Fruit fly (Drosophila melanogaster) whole organism, adult: Measurements from ENCODE around the gene CG34183.

Experiments
- CG11617 ChIP-seq: fragments of 200-800 bp; sonication (Bioruptor generic); optimal IDR thresholded peaks from 2 replicates; lab custom pipeline; 2017; ENCODE audit warnings: mild to moderate bottlenecking, missing biosample characterization, missing genetic modification reagents, missing genetic modification characterization
- CG12768 ChIP-seq: fragments of 200-800 bp; sonication (Bioruptor generic); optimal IDR thresholded peaks from 2 replicates; lab custom pipeline; 2017; ENCODE audit warnings: missing biosample characterization, missing genetic modification characterization, mild to moderate bottlenecking, moderate library complexity, missing genetic modification reagents
- CG14711 ChIP-seq: fragments of 200-800 bp; sonication (Bioruptor generic); optimal IDR thresholded peaks from 2 replicates; lab custom pipeline; 2018; ENCODE audit warnings: missing biosample characterization, mild to moderate bottlenecking, missing genetic modification characterization, moderate library complexity
- CG1620 ChIP-seq: fragments of 200-800 bp; sonication (Bioruptor generic); optimal IDR thresholded peaks from 2 replicates; lab custom pipeline; 2016; ENCODE audit warnings: missing biosample characterization, missing genetic modification characterization
- CG33017 ChIP-seq: fragments of 200-800 bp; sonication (Bioruptor generic); optimal IDR thresholded peaks from 2 replicates; lab custom pipeline; 2018; ENCODE audit warnings: missing biosample characterization, mild to moderate bottlenecking, missing genetic modification characterization, moderate library complexity
- CG5204 ChIP-seq: fragments of 200-800 bp; sonication (Bioruptor generic); optimal IDR thresholded peaks from 2 replicates; lab custom pipeline; 2016; ENCODE audit warnings: missing biosample characterization, missing genetic modification characterization
- CG7045 ChIP-seq: fragments of 200-800 bp; sonication (Bioruptor generic); optimal IDR thresholded peaks from 2 replicates; lab custom pipeline; 2017; ENCODE audit warnings: missing biosample characterization, mild to moderate bottlenecking, missing genetic modification characterization
- CG7101 ChIP-seq: fragments of 200-800 bp; sonication (Bioruptor generic); optimal IDR thresholded peaks from 2 replicates; lab custom pipeline; 2018; ENCODE audit warnings: missing biosample characterization, mild to moderate bottlenecking, missing genetic modification characterization, moderate library complexity
- Clk ChIP-seq: fragments of 200-800 bp; sonication (Bioruptor generic); optimal IDR thresholded peaks from 2 replicates; lab custom pipeline; 2017; ENCODE audit warnings: missing biosample characterization, missing genetic modification characterization
- Crg-1 ChIP-seq: fragments of 200-800 bp; sonication (Bioruptor generic); optimal IDR thresholded peaks from 2 replicates; lab custom pipeline; 2016; ENCODE audit warnings: missing biosample characterization, missing genetic modification characterization
- Hr96 ChIP-seq: fragments of 200-800 bp; sonication (Bioruptor generic); optimal IDR thresholded peaks from 2 replicates; lab custom pipeline; 2016; ENCODE audit warnings: missing biosample characterization, missing genetic modification characterization
- Mnt ChIP-seq: fragments of 200-800 bp; sonication (Bioruptor generic); optimal IDR thresholded peaks from 2 replicates; lab custom pipeline; 2016; ENCODE audit warnings: missing biosample characterization, mild to moderate bottlenecking, missing genetic modification characterization
- bab1 ChIP-seq: fragments of 200-800 bp; sonication (Bioruptor generic); optimal IDR thresholded peaks from 3 replicates; lab custom pipeline; 2019; ENCODE audit warnings: missing biosample characterization, mild to moderate bottlenecking, missing genetic modification characterization, moderate library complexity
- cic ChIP-seq: fragments of 200-800 bp; sonication (Bioruptor generic); optimal IDR thresholded peaks from 2 replicates; lab custom pipeline; 2017; ENCODE audit warnings: missing biosample characterization, mild to moderate bottlenecking, missing genetic modification characterization, moderate library complexity
- cnc ChIP-seq, 2 experiments: fragments of >200 bp; optimal IDR thresholded peaks; 2 replicates each; lab custom pipeline; 2017
- kay ChIP-seq: fragments of 200-800 bp; sonication (Bioruptor generic); peaks from one replicate; lab custom pipeline; 2016; ENCODE audit warnings: missing biosample characterization, missing genetic modification characterization, borderline replicate concordance
- ovo ChIP-seq: fragments of 200-800 bp; sonication (Bioruptor generic); optimal IDR thresholded peaks from 2 replicates; lab custom pipeline; 2016; ENCODE audit warnings: missing biosample characterization, missing genetic modification characterization
- pad ChIP-seq: fragments of 200-800 bp; sonication (Bioruptor generic); optimal IDR thresholded peaks from 3 replicates; lab custom pipeline; 2017; ENCODE audit warnings: missing biosample characterization, missing genetic modification characterization, mild to moderate bottlenecking, moderate library complexity, missing genetic modification reagents
- tj ChIP-seq: fragments of 200-800 bp; sonication (Bioruptor generic); optimal IDR thresholded peaks from 3 replicates; lab custom pipeline; 2017; ENCODE audit warnings: missing biosample characterization, mild to moderate bottlenecking, missing genetic modification characterization, moderate library complexity
- toe ChIP-seq: fragments of 200-800 bp; sonication (Bioruptor generic); optimal IDR thresholded peaks from 2 replicates; lab custom pipeline; 2016; ENCODE audit warnings: missing biosample characterization, missing genetic modification characterization

CG34183 gene

dm6 chr2L:9890576-9890975, at the start of gene CG34183, which contains the start of gene CG4537:
Gene CG34183 (minus strand): TSS chr2L:9890772.
Gene CG4537 (plus strand): TSS chr2L:9890885.
- TF ChIP-seq pad (no peak), CG5204 (GFP tag; lab: Kevin White, UChicago) (no peak), CG7045 (GFP tag; lab: Kevin White, UChicago) (no peak), Clk (no peak), CG1620 (GFP tag; lab: Kevin White, UChicago) (peak; percentile 34), Hr96 (GFP tag; lab: Kevin White, UChicago) (no peak), kay (GFP tag; lab: Kevin White, UChicago) (no peak), CG12768 (GFP tag; lab: Kevin White, UChicago) (no peak), cnc (optimal IDR thresholded peaks at IDR 0.05; lab: Kevin White, UChicago) (no peak), bab1 (GFP tag; lab: Kevin White, UChicago) (peak; percentile 35), CG14711 (tag; lab: Kevin White, UChicago) (no peak), CG33017 (tag; lab: Kevin White, UChicago) (no peak), ovo (GFP tag; lab: Kevin White, UChicago) (no peak), cic (GFP tag; lab: Kevin White, UChicago) (no peak), Crg-1 (GFP tag; lab: Kevin White, UChicago) (no peak), Mnt (peak; percentile 49), tj (GFP tag; lab: Kevin White, UChicago) (no peak), CG7101 (tag; lab: Kevin White, UChicago) (peak; percentile 5), CG11617 (GFP tag; lab: Kevin White, UChicago) (no peak), toe (GFP tag; lab: Kevin White, UChicago) (no peak)

- TF ChIP-seq CG12768 (GFP tag; lab: Kevin White, UChicago) (peak; percentile 64), cic (GFP tag; lab: Kevin White, UChicago) (peak; percentile 39), Crg-1 (GFP tag; lab: Kevin White, UChicago) (peak; percentile 84), Mnt (peak; percentile 84), pad (peak; percentile 77), Hr96 (GFP tag; lab: Kevin White, UChicago) (peak; percentile 66), ovo (GFP tag; lab: Kevin White, UChicago) (peak; percentile 39), CG33017 (tag; lab: Kevin White, UChicago) (peak; percentile 32), CG5204 (GFP tag; lab: Kevin White, UChicago) (no peak), CG7101 (tag; lab: Kevin White, UChicago) (peak; percentile 82), tj (GFP tag; lab: Kevin White, UChicago) (no peak), Clk (no peak), cnc (optimal IDR thresholded peaks at IDR 0.05; lab: Kevin White, UChicago) (no peak), CG1620 (GFP tag; lab: Kevin White, UChicago) (peak; percentile 83), bab1 (GFP tag; lab: Kevin White, UChicago) (peak; percentile 47), CG14711 (tag; lab: Kevin White, UChicago) (peak; percentile 67), kay (GFP tag; lab: Kevin White, UChicago) (no peak), CG11617 (GFP tag; lab: Kevin White, UChicago) (peak; percentile 45), toe (GFP tag; lab: Kevin White, UChicago) (peak; percentile 59), CG7045 (GFP tag; lab: Kevin White, UChicago) (peak; percentile 13)
Observed at dm6 chr2L:9938631-9939256, 48.2 kb upstream of the CG34183 start, which contains the start of the genes Datp and CG4619. Gene Datp (minus strand): TSS chr2L:9938790. Gene CG4619 (plus strand): TSS chr2L:9938863.

- no peak for TF ChIP-seq cnc (optimal IDR thresholded peaks at IDR 0.05; lab: Kevin White, UChicago)
- no peak for TF ChIP-seq cic (GFP tag; lab: Kevin White, UChicago)
- peak; percentile 46 for TF ChIP-seq bab1 (GFP tag; lab: Kevin White, UChicago)
- TF ChIP-seq CG1620 (GFP tag; lab: Kevin White, UChicago), result peak; percentile 30
- no peak for TF ChIP-seq Crg-1 (GFP tag; lab: Kevin White, UChicago)
- peak; percentile 37 for TF ChIP-seq toe (GFP tag; lab: Kevin White, UChicago)
- no peak for TF ChIP-seq CG33017 (tag; lab: Kevin White, UChicago)
- no peak for TF ChIP-seq CG5204 (GFP tag; lab: Kevin White, UChicago)
- no peak for TF ChIP-seq tj (GFP tag; lab: Kevin White, UChicago)
- TF ChIP-seq ovo (GFP tag; lab: Kevin White, UChicago), result no peak
- no peak for TF ChIP-seq kay (GFP tag; lab: Kevin White, UChicago)
- TF ChIP-seq Clk, result peak; percentile 38
- peak; percentile 35 for TF ChIP-seq CG14711 (tag; lab: Kevin White, UChicago)
- TF ChIP-seq Mnt, result peak; percentile 34
- no peak for TF ChIP-seq CG11617 (GFP tag; lab: Kevin White, UChicago)
- peak; percentile 49 for TF ChIP-seq Hr96 (GFP tag; lab: Kevin White, UChicago)
- peak; percentile 51 for TF ChIP-seq CG7101 (tag; lab: Kevin White, UChicago)
- peak; percentile 34 for TF ChIP-seq CG12768 (GFP tag; lab: Kevin White, UChicago)
- TF ChIP-seq pad, result peak; percentile 45
- no peak for TF ChIP-seq CG7045 (GFP tag; lab: Kevin White, UChicago)
Observed at dm6 chr2L:9937908-9938307, 47.3 kb upstream of the CG34183 start, which contains the start of gene Arglu1. Gene Arglu1 (minus strand): TSS chr2L:9938134.

- TF ChIP-seq CG7045 (GFP tag; lab: Kevin White, UChicago), result no peak
Observed at dm6 chr2L:9933063-9933462, 42.5 kb upstream of the CG34183 start, which contains the start of gene Cpr30F. Gene Cpr30F (minus strand): TSS chr2L:9933163.

dm6 chr2L:9930280-9930679, 39.7 kb upstream of the CG34183 start, which contains the start of gene CG42367:
Gene CG42367 (plus strand): TSS chr2L:9930580.
- TF ChIP-seq CG12768 (GFP tag; lab: Kevin White, UChicago), result no peak
- TF ChIP-seq CG5204 (GFP tag; lab: Kevin White, UChicago), result no peak
- TF ChIP-seq pad, result no peak
- no peak for TF ChIP-seq CG11617 (GFP tag; lab: Kevin White, UChicago)
- no peak for TF ChIP-seq tj (GFP tag; lab: Kevin White, UChicago)
- TF ChIP-seq kay (GFP tag; lab: Kevin White, UChicago), result no peak
- TF ChIP-seq CG33017 (tag; lab: Kevin White, UChicago), result no peak
- TF ChIP-seq CG7101 (tag; lab: Kevin White, UChicago), result no peak
- TF ChIP-seq Crg-1 (GFP tag; lab: Kevin White, UChicago), result no peak
- TF ChIP-seq Mnt, result no peak
- TF ChIP-seq cnc (optimal IDR thresholded peaks at IDR 0.05; lab: Kevin White, UChicago), result no peak
- TF ChIP-seq CG14711 (tag; lab: Kevin White, UChicago), result no peak
- TF ChIP-seq ovo (GFP tag; lab: Kevin White, UChicago), result no peak
- TF ChIP-seq cic (GFP tag; lab: Kevin White, UChicago), result no peak
- TF ChIP-seq Hr96 (GFP tag; lab: Kevin White, UChicago), result no peak
- no peak for TF ChIP-seq CG7045 (GFP tag; lab: Kevin White, UChicago)
- TF ChIP-seq Clk, result no peak
- no peak for TF ChIP-seq toe (GFP tag; lab: Kevin White, UChicago)
